Fruit fly (Drosophila melanogaster) whole organism, embryonic: Measurements from ENCODE around the gene ninaC.

ENCODE experiments used
- Atf-2 ChIP-seq: fragments of 200-800 bp; sonication (Bioruptor generic); optimal IDR thresholded peaks from 2 replicates; lab custom pipeline; 2016; ENCODE audit warnings: missing biosample characterization, missing genetic modification characterization
- C15 ChIP-seq: fragments of 200-800 bp; sonication (Bioruptor generic); IDR thresholded peaks from 3 replicates; pipeline ENCODE4 v1.3.6; 2022; ENCODE audit warnings: missing biosample characterization, missing genetic modification characterization
- CG1024 ChIP-seq: fragments of 200-800 bp; sonication (Bioruptor generic); IDR thresholded peaks from 2 replicates; pipeline ENCODE4 v1.3.6; 2022; ENCODE audit warnings: missing biosample characterization, missing genetic modification characterization
- CG10543 ChIP-seq: fragments of 200-800 bp; sonication (Bioruptor generic); optimal IDR thresholded peaks from 3 replicates; lab custom pipeline; 2017; ENCODE audit warnings: missing biosample characterization, mild to moderate bottlenecking, missing genetic modification characterization, moderate library complexity
- CG11398 ChIP-seq: fragments of 200-800 bp; sonication (Bioruptor generic); optimal IDR thresholded peaks from 2 replicates; lab custom pipeline; 2016; ENCODE audit warnings: missing biosample characterization, missing genetic modification characterization
- CG14965 ChIP-seq: fragments of 200-800 bp; sonication (Bioruptor generic); optimal IDR thresholded peaks from 2 replicates; lab custom pipeline; 2016; ENCODE audit warnings: missing biosample characterization, missing genetic modification characterization, borderline replicate concordance
- CG17328 ChIP-seq: fragments of 200-800 bp; sonication (Bioruptor generic); IDR thresholded peaks from 2 replicates; pipeline ENCODE4 v1.3.6; 2022; ENCODE audit warnings: missing biosample characterization, missing genetic modification characterization
- CG17359 ChIP-seq: fragments of 200-800 bp; sonication (Bioruptor generic); optimal IDR thresholded peaks from 3 replicates; lab custom pipeline; 2018; ENCODE audit warnings: missing biosample characterization, mild to moderate bottlenecking, missing genetic modification characterization, moderate library complexity
- CG30431 ChIP-seq: fragments of 200-800 bp; sonication (Bioruptor generic); optimal IDR thresholded peaks from 2 replicates; lab custom pipeline; 2017; ENCODE audit warnings: missing biosample characterization, missing genetic modification characterization
- CG3847 ChIP-seq: fragments of 200-800 bp; sonication (Bioruptor generic); IDR thresholded peaks from 2 replicates; pipeline ENCODE4 v1.3.6; 2022; ENCODE audit warnings: missing biosample characterization, missing genetic modification characterization
- CG4730 ChIP-seq: fragments of 200-800 bp; sonication (Bioruptor generic); IDR thresholded peaks from 2 replicates; pipeline ENCODE4 v1.3.6; 2022; ENCODE audit warnings: missing biosample characterization, missing genetic modification characterization
- CG6254 ChIP-seq: fragments of 200-800 bp; sonication (Bioruptor generic); optimal IDR thresholded peaks from 3 replicates; lab custom pipeline; 2017; ENCODE audit warnings: mild to moderate bottlenecking, missing biosample characterization, missing genetic modification reagents, missing genetic modification characterization
- CG6654 ChIP-seq: fragments of 200-800 bp; sonication (Bioruptor generic); optimal IDR thresholded peaks from 2 replicates; lab custom pipeline; 2017; ENCODE audit warnings: missing biosample characterization, mild to moderate bottlenecking, missing genetic modification characterization
- CG8765 ChIP-seq: fragments of 200-800 bp; sonication (Bioruptor generic); IDR thresholded peaks from 2 replicates; pipeline ENCODE4 v1.3.6; 2022; ENCODE audit warnings: missing biosample characterization, missing genetic modification characterization
- CTCF ChIP-seq: fragments of 200-800 bp; sonication (Bioruptor generic); optimal IDR thresholded peaks from 2 replicates; lab custom pipeline; 2017; ENCODE audit warnings: missing biosample characterization, mild to moderate bottlenecking, missing genetic modification characterization, moderate library complexity
- D19A ChIP-seq: fragments of 200-800 bp; optimal IDR thresholded peaks from 3 replicates; lab custom pipeline; 2019; ENCODE audit warnings: missing biosample characterization, mild to moderate bottlenecking, missing genetic modification characterization, moderate library complexity
- H2.0 ChIP-seq: fragments of 200-800 bp; sonication (Bioruptor generic); IDR thresholded peaks from 2 replicates; pipeline ENCODE4 v1.3.6; 2022; ENCODE audit warnings: missing biosample characterization, missing genetic modification characterization
- Hr51 ChIP-seq, 2 experiments: fragments of 200-800 bp; sonication (Bioruptor generic); optimal IDR thresholded peaks; 2 replicates in 1 of 2; 3 replicates in 1 of 2; lab custom pipeline; 2016 to 2018; ENCODE audit warnings: missing biosample characterization in 2 of 2, missing genetic modification characterization in 2 of 2, mild to moderate bottlenecking in 1 of 2, moderate library complexity in 1 of 2
- Neu2 ChIP-seq: fragments of 200-800 bp; sonication (Bioruptor generic); optimal IDR thresholded peaks from 3 replicates; lab custom pipeline; 2016; ENCODE audit warnings: missing biosample characterization, missing genetic modification characterization, borderline replicate concordance
- Opbp ChIP-seq: fragments of 200-800 bp; sonication (Bioruptor generic); IDR thresholded peaks from 3 replicates; pipeline ENCODE4 v1.3.6; 2022; ENCODE audit warnings: missing biosample characterization, missing genetic modification characterization; ENCODE audit not compliant: partially characterized antibody
- Poxn ChIP-seq: fragments of 200-800 bp; sonication (Bioruptor generic); IDR thresholded peaks from 2 replicates; pipeline ENCODE4 v1.3.6; 2022; ENCODE audit warnings: missing biosample characterization, missing genetic modification characterization
- Six4 ChIP-seq: fragments of 200-800 bp; sonication (Bioruptor generic); optimal IDR thresholded peaks from 2 replicates; lab custom pipeline; 2016; ENCODE audit warnings: missing biosample characterization, missing genetic modification characterization
- Taf1 ChIP-seq: fragments of 200-800 bp; sonication (Bioruptor generic); IDR thresholded peaks from 2 replicates; pipeline ENCODE4 v1.3.6; 2022; ENCODE audit warnings: missing biosample characterization, missing genetic modification characterization
- ab ChIP-seq: fragments of 200-800 bp; sonication (Bioruptor generic); optimal IDR thresholded peaks from 2 replicates; lab custom pipeline; 2016; ENCODE audit warnings: missing biosample characterization, missing genetic modification characterization
- ash1 ChIP-seq: fragments of 200-800 bp; sonication (Bioruptor generic); optimal IDR thresholded peaks from 2 replicates; lab custom pipeline; 2018; ENCODE audit warnings: missing biosample characterization, mild to moderate bottlenecking, missing genetic modification characterization
- bsh ChIP-seq, 2 experiments: fragments of 200-800 bp; sonication (Bioruptor generic); optimal IDR thresholded peaks; 2 replicates each; lab custom pipeline; 2017 to 2018; ENCODE audit warnings: mild to moderate bottlenecking in 2 of 2, missing biosample characterization in 2 of 2, missing genetic modification characterization in 2 of 2, moderate library complexity in 1 of 2
- corto ChIP-seq: fragments of 200-800 bp; sonication (Bioruptor generic); optimal IDR thresholded peaks from 2 replicates; lab custom pipeline; 2016; ENCODE audit warnings: missing biosample characterization, mild to moderate bottlenecking, missing genetic modification characterization, moderate library complexity
- croc ChIP-seq: fragments of 200-800 bp; sonication (Bioruptor generic); conservative IDR thresholded peaks from 3 replicates; pipeline ENCODE4 v1.3.6; 2022; ENCODE audit warnings: missing biosample characterization, missing genetic modification characterization
- cwo ChIP-seq: fragments of 200-800 bp; sonication (Bioruptor generic); optimal IDR thresholded peaks from 3 replicates; lab custom pipeline; 2017; ENCODE audit warnings: missing biosample characterization, missing genetic modification characterization, mild to moderate bottlenecking, moderate library complexity, missing genetic modification reagents
- grau ChIP-seq: fragments of 200-800 bp; optimal IDR thresholded peaks from 3 replicates; lab custom pipeline; 2019; ENCODE audit warnings: missing biosample characterization, mild to moderate bottlenecking, missing genetic modification characterization, moderate library complexity
- ham ChIP-seq: fragments of 200-800 bp; sonication (Bioruptor generic); IDR thresholded peaks from 2 replicates; pipeline ENCODE4 v1.3.6; 2022; ENCODE audit warnings: missing biosample characterization, missing genetic modification characterization
- insv ChIP-seq, 2 experiments: fragments of 200-800 bp; sonication (Bioruptor generic); optimal IDR thresholded peaks; 3 replicates each; lab custom pipeline; 2016 to 2018; ENCODE audit warnings: missing biosample characterization in 2 of 2, missing genetic modification characterization in 2 of 2
- mld ChIP-seq: fragments of 200-800 bp; sonication (Bioruptor generic); IDR thresholded peaks from 3 replicates; pipeline ENCODE4 v1.3.6; 2022; ENCODE audit warnings: missing biosample characterization, missing genetic modification characterization; ENCODE audit not compliant: partially characterized antibody
- nom ChIP-seq: fragments of 200-800 bp; sonication (Bioruptor generic); optimal IDR thresholded peaks from 2 replicates; lab custom pipeline; 2017; ENCODE audit warnings: missing biosample characterization, missing genetic modification characterization, mild to moderate bottlenecking, moderate library complexity, missing genetic modification reagents
- oc ChIP-seq: fragments of 200-800 bp; sonication (Bioruptor generic); optimal IDR thresholded peaks from 2 replicates; lab custom pipeline; 2018; ENCODE audit warnings: missing biosample characterization, mild to moderate bottlenecking, missing genetic modification characterization, moderate library complexity
- pho ChIP-seq: fragments of 200-800 bp; sonication (Bioruptor generic); optimal IDR thresholded peaks from 2 replicates; lab custom pipeline; 2016; ENCODE audit warnings: missing biosample characterization, missing genetic modification characterization
- psq ChIP-seq: fragments of 200-800 bp; sonication (Bioruptor generic); optimal IDR thresholded peaks from 2 replicates; lab custom pipeline; 2017; ENCODE audit warnings: missing biosample characterization, missing genetic modification characterization
- pzg ChIP-seq: fragments of 200-800 bp; sonication (Bioruptor generic); optimal IDR thresholded peaks from 3 replicates; lab custom pipeline; 2018; ENCODE audit warnings: missing biosample characterization, mild to moderate bottlenecking, missing genetic modification characterization, moderate library complexity
- salm ChIP-seq: fragments of 200-800 bp; sonication (Bioruptor generic); optimal IDR thresholded peaks from 2 replicates; lab custom pipeline; 2018; ENCODE audit warnings: missing biosample characterization, mild to moderate bottlenecking, missing genetic modification characterization
- scrt ChIP-seq: fragments of 200-800 bp; sonication (Bioruptor generic); optimal IDR thresholded peaks from 2 replicates; lab custom pipeline; 2018; ENCODE audit warnings: missing biosample characterization, mild to moderate bottlenecking, missing genetic modification characterization, moderate library complexity
- sens-2 ChIP-seq: fragments of 200-800 bp; sonication (Bioruptor generic); IDR thresholded peaks from 2 replicates; pipeline ENCODE4 v1.3.6; 2022; ENCODE audit warnings: missing biosample characterization, missing genetic modification characterization
- tio ChIP-seq: fragments of 200-800 bp; sonication (Bioruptor generic); optimal IDR thresholded peaks from 2 replicates; lab custom pipeline; 2017; ENCODE audit warnings: missing biosample characterization, missing genetic modification characterization, inconsistent platforms
- tna ChIP-seq: fragments of 200-800 bp; sonication (Bioruptor generic); IDR thresholded peaks from 2 replicates; pipeline ENCODE4 v1.3.6; 2022; ENCODE audit warnings: missing biosample characterization, missing genetic modification characterization; ENCODE audit not compliant: partially characterized antibody
- toy ChIP-seq: fragments of 200-800 bp; sonication (Bioruptor generic); IDR thresholded peaks from 2 replicates; pipeline ENCODE4 v1.3.6; 2022; ENCODE audit warnings: missing biosample characterization, missing genetic modification characterization
- yki ChIP-seq: fragments of >200 bp; optimal IDR thresholded peaks from 3 replicates; lab custom pipeline; 2018
- zf30C ChIP-seq: fragments of 200-800 bp; sonication (Bioruptor generic); optimal IDR thresholded peaks from 3 replicates; lab custom pipeline; 2018; ENCODE audit warnings: missing biosample characterization, mild to moderate bottlenecking, missing genetic modification characterization

ninaC gene

dm6 chr2L:7333184-7334025, 44.1 kb upstream of the ninaC start, which contains the start of gene Wnt6 (continued):
- TF ChIP-seq Taf1 (GFP tag; lab: Robert Waterston, UW) (no peak; the same call in 1 of the 2 replicates), CG8765 (no peak), sens-2 (no peak; the same call in 1 of the 2 replicates), CG6254 (GFP tag; lab: Kevin White, UChicago) (no peak), CG1024 (GFP tag; lab: Robert Waterston, UW) (no peak), croc (GFP tag; lab: Robert Waterston, UW) (peak; percentile 30), grau (tag; lab: Kevin White, UChicago) (peak; percentile 71), CG11398 (GFP tag; lab: Kevin White, UChicago) (no peak), mld (GFP tag; lab: Robert Waterston, UW) (no peak)

- TF ChIP-seq nom (GFP tag; lab: Kevin White, UChicago) = peak; percentile 68
- no peak for TF ChIP-seq insv (GFP tag; optimal IDR thresholded peaks at IDR 0.05; lab: Kevin White, UChicago)
- peak; percentile 16 for TF ChIP-seq corto (GFP tag; lab: Kevin White, UChicago)
- no peak for TF ChIP-seq CG14965 (GFP tag; lab: Kevin White, UChicago)
- TF ChIP-seq CG30431 = no peak
- TF ChIP-seq C15 (GFP tag; lab: Robert Waterston, UW) = no peak
- no peak for TF ChIP-seq ash1 (GFP tag; lab: Kevin White, UChicago)
- TF ChIP-seq CG6654 = no peak
Measured at dm6 chr2L:7334183-7334582, 43.3 kb upstream of the ninaC start.

dm6 chr2L:7339392-7340014, 38.0 kb upstream of the ninaC start:
- TF ChIP-seq bsh (GFP tag; optimal IDR thresholded peaks at IDR 0.05; lab: Kevin White, UChicago) (peak in 1 of 2 experiments; percentile 15), salm (tag; lab: Kevin White, UChicago) (peak; percentile 2), ham (GFP tag; lab: Robert Waterston, UW) (no peak), tna (GFP tag; lab: Robert Waterston, UW) (no peak), scrt (GFP tag; lab: Kevin White, UChicago) (no peak), Six4 (GFP tag; lab: Kevin White, UChicago) (no peak), pzg (GFP tag; lab: Kevin White, UChicago) (no peak), Neu2 (GFP tag; lab: Kevin White, UChicago) (no peak), CG17328 (GFP tag; lab: Robert Waterston, UW) (peak; percentile 10; the same call in 1 of the 2 replicates), ab (no peak), zf30C (GFP tag; lab: Kevin White, UChicago) (no peak), psq (GFP tag; lab: Kevin White, UChicago) (no peak), Atf-2 (GFP tag; lab: Kevin White, UChicago) (peak; percentile 39), cwo (GFP tag; lab: Kevin White, UChicago) (no peak), CTCF (GFP tag; lab: Kevin White, UChicago) (no peak), Poxn (GFP tag; lab: Robert Waterston, UW) (no peak), CG4730 (no peak), CG17359 (tag; lab: Kevin White, UChicago) (no peak), D19A (tag; lab: Kevin White, UChicago) (no peak), CG11398 (GFP tag; lab: Kevin White, UChicago) (no peak), tio (peak; percentile 34), Opbp (GFP tag; lab: Robert Waterston, UW) (no peak), CG3847 (GFP tag; lab: Robert Waterston, UW) (no peak), yki (lab: Kevin White, UChicago) (no peak), pho (no peak), toy (GFP tag; lab: Robert Waterston, UW) (no peak), H2.0 (GFP tag; lab: Robert Waterston, UW) (no peak), Hr51 (GFP tag; optimal IDR thresholded peaks at IDR 0.05; lab: Kevin White, UChicago) (no peak), oc (tag; lab: Kevin White, UChicago) (peak; percentile 19), CG10543 (GFP tag; lab: Kevin White, UChicago) (no peak)
